Fruit fly (Drosophila melanogaster) whole organism, prepupa: ENCODE results near the gene CG14810.

Experiments
- Blimp-1 ChIP-seq: fragments of 200-800 bp; sonication (Bioruptor generic); optimal IDR thresholded peaks from 3 replicates; lab custom pipeline; 2017; ENCODE audit warnings: missing biosample characterization, missing genetic modification characterization, mild to moderate bottlenecking, moderate library complexity, missing genetic modification reagents
- CG10669 ChIP-seq: fragments of 200-800 bp; sonication (Bioruptor generic); optimal IDR thresholded peaks from 3 replicates; lab custom pipeline; 2018; ENCODE audit warnings: missing biosample characterization, mild to moderate bottlenecking, missing genetic modification characterization, moderate library complexity
- CG11902 ChIP-seq: fragments of 200-800 bp; sonication (Bioruptor generic); optimal IDR thresholded peaks from 3 replicates; lab custom pipeline; 2016; ENCODE audit warnings: missing biosample characterization, missing genetic modification characterization
- CG7368 ChIP-seq: fragments of 200-800 bp; sonication (Bioruptor generic); optimal IDR thresholded peaks from 3 replicates; lab custom pipeline; 2016; ENCODE audit warnings: missing biosample characterization, missing genetic modification characterization
- Eip93F ChIP-seq: fragments of 200-800 bp; sonication (Bioruptor generic); optimal IDR thresholded peaks from 2 replicates; lab custom pipeline; 2016; ENCODE audit warnings: missing biosample characterization, mild to moderate bottlenecking, missing genetic modification characterization
- Sox14 ChIP-seq: fragments of 200-800 bp; sonication (Bioruptor generic); optimal IDR thresholded peaks from 3 replicates; lab custom pipeline; 2016; ENCODE audit warnings: missing biosample characterization, missing genetic modification characterization
- cyc ChIP-seq: fragments of 200-800 bp; sonication (Bioruptor generic); optimal IDR thresholded peaks from 3 replicates; lab custom pipeline; 2016; ENCODE audit warnings: missing biosample characterization, missing genetic modification characterization
- dsx ChIP-seq: fragments of 200-800 bp; optimal IDR thresholded peaks from 3 replicates; lab custom pipeline; 2019; ENCODE audit warnings: missing biosample characterization, mild to moderate bottlenecking, missing genetic modification characterization, moderate library complexity; ENCODE audit not compliant: poor library complexity, severe bottlenecking
- vri ChIP-seq: fragments of 200-800 bp; sonication (Bioruptor generic); optimal IDR thresholded peaks from 3 replicates; lab custom pipeline; 2016; ENCODE audit warnings: missing biosample characterization, mild to moderate bottlenecking, missing genetic modification characterization

- TF ChIP-seq Eip93F (GFP tag; lab: Kevin White, UChicago) (no peak), vri (no peak), CG11902 (no peak), Sox14 (no peak), CG10669 (no peak), dsx (GFP tag; lab: Kevin White, UChicago) (no peak), cyc (GFP tag; lab: Kevin White, UChicago) (no peak), CG7368 (GFP tag; lab: Kevin White, UChicago) (no peak), Blimp-1 (GFP tag; lab: Kevin White, UChicago) (no peak)
These were observed 48.5 kb upstream of the CG14810 start, which contains the start of the genes CG14803 and Pex5 for dm6 chrX:1868586-1869111.
